Fruit fly (Drosophila melanogaster) whole organism, embryonic: Measurements from ENCODE around the gene CG7916.
A peak's percentile ranks its signal among the peaks of the same experiment; 100 is the strongest.

Source experiments
- Abd-B ChIP-seq: fragments of 200-800 bp; sonication (Bioruptor generic); optimal IDR thresholded peaks from 2 replicates; lab custom pipeline; 2018; ENCODE audit warnings: missing biosample characterization, mild to moderate bottlenecking, missing genetic modification characterization, moderate library complexity
- Atf3 ChIP-seq: fragments of 200-800 bp; sonication (Bioruptor generic); optimal IDR thresholded peaks from 3 replicates; lab custom pipeline; 2016; ENCODE audit warnings: missing biosample characterization, missing genetic modification characterization
- B-H1 ChIP-seq: fragments of 200-800 bp; sonication (Bioruptor generic); IDR thresholded peaks from 3 replicates; pipeline ENCODE4 v1.3.6; 2022; ENCODE audit warnings: missing biosample characterization, missing genetic modification characterization
- CG10565 ChIP-seq: fragments of 200-800 bp; sonication (Bioruptor generic); optimal IDR thresholded peaks from 3 replicates; lab custom pipeline; 2016; ENCODE audit warnings: missing biosample characterization, mild to moderate bottlenecking, missing genetic modification characterization
- CG10654 ChIP-seq: fragments of 200-800 bp; sonication (Bioruptor generic); optimal IDR thresholded peaks from 2 replicates; lab custom pipeline; 2016; ENCODE audit warnings: missing biosample characterization, missing genetic modification characterization
- CG12659 ChIP-seq: fragments of 200-800 bp; sonication (Bioruptor generic); optimal IDR thresholded peaks from 3 replicates; lab custom pipeline; 2017; ENCODE audit warnings: mild to moderate bottlenecking, missing biosample characterization, missing genetic modification reagents, missing genetic modification characterization
- CG15479 ChIP-seq: fragments of 200-800 bp; sonication (Bioruptor generic); optimal IDR thresholded peaks from 3 replicates; lab custom pipeline; 2019; ENCODE audit warnings: missing biosample characterization, mild to moderate bottlenecking, missing genetic modification characterization, moderate library complexity
- CG15601 ChIP-seq: fragments of 200-800 bp; sonication (Bioruptor generic); optimal IDR thresholded peaks from 3 replicates; lab custom pipeline; 2019; ENCODE audit warnings: missing biosample characterization, mild to moderate bottlenecking, missing genetic modification characterization, moderate library complexity
- CG16863 ChIP-seq: fragments of 200-800 bp; sonication (Bioruptor generic); optimal IDR thresholded peaks from 3 replicates; lab custom pipeline; 2016; ENCODE audit warnings: missing biosample characterization, missing genetic modification characterization
- CG17186 ChIP-seq: fragments of 200-800 bp; sonication (Bioruptor generic); optimal IDR thresholded peaks from 3 replicates; lab custom pipeline; 2017; ENCODE audit warnings: missing biosample characterization, missing genetic modification reagents, missing genetic modification characterization
- CG18599 ChIP-seq: fragments of 200-800 bp; sonication (Bioruptor generic); optimal IDR thresholded peaks from 3 replicates; lab custom pipeline; 2017; ENCODE audit warnings: missing biosample characterization, missing genetic modification characterization, mild to moderate bottlenecking, moderate library complexity, missing genetic modification reagents
- CG2116 ChIP-seq: fragments of 200-800 bp; sonication (Bioruptor generic); optimal IDR thresholded peaks from 3 replicates; lab custom pipeline; 2018; ENCODE audit warnings: missing biosample characterization, mild to moderate bottlenecking, missing genetic modification characterization
- CG2202 ChIP-seq: fragments of 200-800 bp; sonication (Bioruptor generic); optimal IDR thresholded peaks from 2 replicates; lab custom pipeline; 2018; ENCODE audit warnings: missing biosample characterization, mild to moderate bottlenecking, missing genetic modification characterization
- CG4282 ChIP-seq: fragments of 200-800 bp; sonication (Bioruptor generic); optimal IDR thresholded peaks from 2 replicates; lab custom pipeline; 2016; ENCODE audit warnings: missing biosample characterization, missing genetic modification characterization
- CG4820 ChIP-seq: fragments of 200-800 bp; sonication (Bioruptor generic); optimal IDR thresholded peaks from 3 replicates; lab custom pipeline; 2016; ENCODE audit warnings: missing biosample characterization, missing genetic modification characterization
- CG7357 ChIP-seq: fragments of 200-800 bp; sonication (Bioruptor generic); IDR thresholded peaks from 3 replicates; pipeline ENCODE4 v1.3.6; 2022; ENCODE audit warnings: missing biosample characterization, missing genetic modification characterization
- CG8924 ChIP-seq: fragments of 200-800 bp; optimal IDR thresholded peaks from 3 replicates; lab custom pipeline; 2019; ENCODE audit warnings: missing biosample characterization, mild to moderate bottlenecking, missing genetic modification characterization, moderate library complexity
- CG9609 ChIP-seq: fragments of 200-800 bp; sonication (Bioruptor generic); optimal IDR thresholded peaks from 3 replicates; lab custom pipeline; 2016; ENCODE audit warnings: missing biosample characterization, missing genetic modification characterization
- CHES-1-like ChIP-seq: fragments of 200-800 bp; sonication (Bioruptor generic); optimal IDR thresholded peaks from 2 replicates; lab custom pipeline; 2016; ENCODE audit warnings: missing biosample characterization, missing genetic modification characterization
- CTCF ChIP-seq: fragments of 200-800 bp; sonication (Bioruptor generic); optimal IDR thresholded peaks from 2 replicates; lab custom pipeline; 2017; ENCODE audit warnings: missing biosample characterization, mild to moderate bottlenecking, missing genetic modification characterization, moderate library complexity
- CrebB ChIP-seq: fragments of 200-800 bp; sonication (Bioruptor generic); optimal IDR thresholded peaks from 3 replicates; lab custom pipeline; 2018; ENCODE audit warnings: missing biosample characterization, mild to moderate bottlenecking, missing genetic modification characterization
- Dll ChIP-seq: fragments of 200-800 bp; sonication (Bioruptor generic); IDR thresholded peaks from 4 replicates; pipeline ENCODE4 v1.3.6; 2022; ENCODE audit warnings: missing biosample characterization, missing genetic modification characterization; ENCODE audit not compliant: partially characterized antibody
- Doc3 ChIP-seq: fragments of 200-800 bp; sonication (Bioruptor generic); IDR thresholded peaks from 3 replicates; pipeline ENCODE4 v1.3.6; 2022; ENCODE audit warnings: missing biosample characterization, missing genetic modification characterization; ENCODE audit not compliant: partially characterized antibody
- H15 ChIP-seq: fragments of 200-800 bp; sonication (Bioruptor generic); IDR thresholded peaks from 3 replicates; pipeline ENCODE4 v1.3.6; 2022; ENCODE audit warnings: missing biosample characterization, missing genetic modification characterization
- Kr ChIP-seq: fragments of 200-800 bp; sonication (Bioruptor generic); optimal IDR thresholded peaks from 2 replicates; lab custom pipeline; 2017; ENCODE audit warnings: missing biosample characterization, mild to moderate bottlenecking, missing genetic modification characterization
- MESR4 ChIP-seq: fragments of 200-800 bp; sonication (Bioruptor generic); optimal IDR thresholded peaks from 2 replicates; lab custom pipeline; 2018; ENCODE audit warnings: missing biosample characterization, mild to moderate bottlenecking, missing genetic modification characterization, moderate library complexity
- Mes4 ChIP-seq: fragments of 200-800 bp; sonication (Bioruptor generic); optimal IDR thresholded peaks from 2 replicates; lab custom pipeline; 2016; ENCODE audit warnings: missing biosample characterization, missing genetic modification characterization
- NK7.1 ChIP-seq: fragments of 200-800 bp; sonication (Bioruptor generic); optimal IDR thresholded peaks from 3 replicates; lab custom pipeline; 2016; ENCODE audit warnings: missing biosample characterization, missing genetic modification characterization
- Opbp ChIP-seq: fragments of 200-800 bp; sonication (Bioruptor generic); IDR thresholded peaks from 3 replicates; pipeline ENCODE4 v1.3.6; 2022; ENCODE audit warnings: missing biosample characterization, missing genetic modification characterization; ENCODE audit not compliant: partially characterized antibody
- Ptx1 ChIP-seq: fragments of 200-800 bp; sonication (Bioruptor generic); IDR thresholded peaks from 2 replicates; pipeline ENCODE4 v1.3.6; 2022; ENCODE audit warnings: missing biosample characterization, missing genetic modification characterization
- Six4 ChIP-seq: fragments of 200-800 bp; sonication (Bioruptor generic); optimal IDR thresholded peaks from 2 replicates; lab custom pipeline; 2016; ENCODE audit warnings: missing biosample characterization, missing genetic modification characterization
- Tbp ChIP-seq: fragments of >200 bp; optimal IDR thresholded peaks from 2 replicates; lab custom pipeline; 2018; ENCODE audit warnings: missing biosample characterization, missing genetic modification characterization
- ap ChIP-seq: fragments of 200-800 bp; sonication (Bioruptor generic); IDR thresholded peaks from 2 replicates; pipeline ENCODE4 v1.3.6; 2022; ENCODE audit warnings: missing biosample characterization, missing genetic modification characterization
- cad ChIP-seq: fragments of >200 bp; optimal IDR thresholded peaks from 2 replicates; lab custom pipeline; 2017; ENCODE audit warnings: missing biosample characterization, missing genetic modification characterization
- esg ChIP-seq: fragments of 200-800 bp; sonication (Bioruptor generic); conservative IDR thresholded peaks from 2 replicates; pipeline ENCODE4 v1.3.6; 2022; ENCODE audit warnings: missing biosample characterization, missing genetic modification characterization
- fd102C ChIP-seq: fragments of 200-800 bp; sonication (Bioruptor generic); optimal IDR thresholded peaks from 2 replicates; lab custom pipeline; 2018; ENCODE audit warnings: missing biosample characterization, mild to moderate bottlenecking, missing genetic modification characterization, moderate library complexity
- fru ChIP-seq: fragments of >200 bp; optimal IDR thresholded peaks from 2 replicates; lab custom pipeline; 2017
- gfzf ChIP-seq: fragments of 200-800 bp; sonication (Bioruptor generic); optimal IDR thresholded peaks from 2 replicates; lab custom pipeline; 2016; ENCODE audit warnings: missing biosample characterization, mild to moderate bottlenecking, missing genetic modification characterization, moderate library complexity
- grn ChIP-seq: fragments of 200-800 bp; sonication (Bioruptor generic); optimal IDR thresholded peaks from 3 replicates; lab custom pipeline; 2017; ENCODE audit warnings: missing biosample characterization, missing genetic modification characterization
- gsb-n ChIP-seq: fragments of 200-800 bp; sonication (Bioruptor generic); optimal IDR thresholded peaks from 3 replicates; lab custom pipeline; 2018; ENCODE audit warnings: missing biosample characterization, mild to moderate bottlenecking, missing genetic modification characterization
- kah ChIP-seq: fragments of 200-800 bp; sonication (Bioruptor generic); optimal IDR thresholded peaks from 2 replicates; lab custom pipeline; 2018; ENCODE audit warnings: missing biosample characterization, mild to moderate bottlenecking, missing genetic modification characterization
- lilli ChIP-seq: fragments of 200-800 bp; sonication (Bioruptor generic); optimal IDR thresholded peaks from 3 replicates; lab custom pipeline; 2016; ENCODE audit warnings: missing biosample characterization, missing genetic modification characterization
- luna ChIP-seq: fragments of 200-800 bp; sonication (Bioruptor generic); optimal IDR thresholded peaks from 2 replicates; lab custom pipeline; 2016; ENCODE audit warnings: missing biosample characterization, missing genetic modification characterization
- sd ChIP-seq: fragments of 200-800 bp; sonication (Bioruptor generic); optimal IDR thresholded peaks from 3 replicates; lab custom pipeline; 2018; ENCODE audit warnings: missing biosample characterization, mild to moderate bottlenecking, missing genetic modification characterization, moderate library complexity
- seq ChIP-seq: fragments of 200-800 bp; sonication (Bioruptor generic); IDR thresholded peaks from 2 replicates; pipeline ENCODE4 v1.3.6; 2022; ENCODE audit warnings: missing biosample characterization, missing genetic modification characterization
- slp2 ChIP-seq: fragments of 200-800 bp; sonication (Bioruptor generic); optimal IDR thresholded peaks from 2 replicates; lab custom pipeline; 2016; ENCODE audit warnings: missing biosample characterization, missing genetic modification characterization
- sug ChIP-seq: fragments of 200-800 bp; optimal IDR thresholded peaks from 2 replicates; lab custom pipeline; 2019; ENCODE audit warnings: missing biosample characterization, mild to moderate bottlenecking, missing genetic modification characterization, moderate library complexity
- tio ChIP-seq: fragments of 200-800 bp; sonication (Bioruptor generic); optimal IDR thresholded peaks from 2 replicates; lab custom pipeline; 2017; ENCODE audit warnings: missing biosample characterization, missing genetic modification characterization, inconsistent platforms
- tll ChIP-seq, 2 experiments: fragments of 200-800 bp in 1 of 2; fragments of >200 bp in 1 of 2; sonication (Bioruptor generic) in 1 of 2; optimal IDR thresholded peaks; 2 replicates each; lab custom pipeline; 2017 to 2019; ENCODE audit warnings: missing biosample characterization in 2 of 2, missing genetic modification characterization in 2 of 2, mild to moderate bottlenecking in 1 of 2, moderate library complexity in 1 of 2
- vnd ChIP-seq: fragments of 200-800 bp; sonication (Bioruptor generic); IDR thresholded peaks from 3 replicates; pipeline ENCODE4 v1.3.6; 2022; ENCODE audit warnings: missing biosample characterization, missing genetic modification characterization; ENCODE audit not compliant: partially characterized antibody
- wdn ChIP-seq: fragments of 200-800 bp; sonication (Bioruptor generic); IDR thresholded peaks from 2 replicates; pipeline ENCODE4 v1.3.6; 2022; ENCODE audit warnings: missing biosample characterization, missing genetic modification characterization
- wek ChIP-seq: fragments of 200-800 bp; sonication (Bioruptor generic); optimal IDR thresholded peaks from 3 replicates; lab custom pipeline; 2018; ENCODE audit warnings: missing biosample characterization, mild to moderate bottlenecking, missing genetic modification characterization, moderate library complexity

The CG7916 gene

DNA sequence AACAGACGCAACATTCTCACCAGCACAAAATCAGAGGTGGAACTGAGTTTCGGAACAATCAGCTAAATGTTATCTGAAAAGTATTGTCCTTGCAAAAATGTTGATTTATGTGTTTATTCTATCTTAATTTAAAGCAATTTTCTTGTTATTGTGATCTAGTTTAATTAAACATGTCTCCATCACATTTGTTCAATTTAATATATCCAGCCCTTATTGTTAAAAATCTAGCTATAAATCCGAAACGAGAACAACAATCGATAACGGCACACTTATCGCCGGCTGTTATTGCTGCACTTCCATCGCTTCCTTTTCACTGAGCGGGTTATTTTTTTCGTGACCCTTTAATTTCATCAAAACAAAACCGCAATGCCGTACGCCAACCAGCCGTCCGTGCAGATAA is 13.5 kb upstream of the CG7916 start, which contains the start of the genes GatC, PolG2 and Polr2C (continued):
- peak; percentile 51 for TF ChIP-seq CG9609 (GFP tag; lab: Kevin White, UChicago)
- TF ChIP-seq Opbp (GFP tag; lab: Robert Waterston, UW), result peak; percentile 79; the same call in 2 of the 3 replicates
- no peak for TF ChIP-seq sd (tag; lab: Kevin White, UChicago)
- peak; percentile 66 for TF ChIP-seq CG2116 (GFP tag; lab: Kevin White, UChicago)
- TF ChIP-seq CG2202 (tag; lab: Kevin White, UChicago), result no peak
- TF ChIP-seq vnd (GFP tag; lab: Robert Waterston, UW), result peak; percentile 82
- no peak for TF ChIP-seq NK7.1 (GFP tag; lab: Kevin White, UChicago)
- TF ChIP-seq CG4282, result no peak
- TF ChIP-seq cad (GFP tag; lab: Kevin White, UChicago), result no peak
- no peak for TF ChIP-seq gsb-n (tag; lab: Kevin White, UChicago)
- peak; percentile 62 for TF ChIP-seq lilli (GFP tag; lab: Kevin White, UChicago)
- TF ChIP-seq CG10654 (GFP tag; lab: Kevin White, UChicago), result no peak
- peak; percentile 35 for TF ChIP-seq CG15601 (tag; lab: Kevin White, UChicago)
- no peak for TF ChIP-seq luna (GFP tag; lab: Kevin White, UChicago)
- no peak for TF ChIP-seq fru
- no peak for TF ChIP-seq CG18599 (GFP tag; lab: Kevin White, UChicago)
- TF ChIP-seq CrebB (tag; lab: Kevin White, UChicago), result no peak
- peak; percentile 62; the same call in 2 of the 3 replicates for TF ChIP-seq Doc3 (GFP tag; lab: Robert Waterston, UW)
- TF ChIP-seq sug (tag; lab: Kevin White, UChicago), result peak; percentile 52
- peak; percentile 80 for TF ChIP-seq Dll (GFP tag; lab: Robert Waterston, UW)
- peak; percentile 82 for TF ChIP-seq CG7357
- TF ChIP-seq Abd-B, result peak; percentile 36
- no peak for TF ChIP-seq ap (GFP tag; lab: Robert Waterston, UW)
- no peak for TF ChIP-seq fd102C (GFP tag; lab: Kevin White, UChicago)
- TF ChIP-seq CTCF (GFP tag; lab: Kevin White, UChicago), result no peak
- peak; percentile 72 for TF ChIP-seq CHES-1-like (GFP tag; lab: Kevin White, UChicago)
- no peak for TF ChIP-seq tll (GFP tag; optimal IDR thresholded peaks at IDR 0.05; lab: Kevin White, UChicago)
- no peak for TF ChIP-seq tio (GFP tag; lab: Kevin White, UChicago)
- no peak for TF ChIP-seq kah (GFP tag; lab: Kevin White, UChicago)
- TF ChIP-seq grn, result no peak
- TF ChIP-seq slp2 (GFP tag; lab: Kevin White, UChicago), result no peak
- no peak for TF ChIP-seq H15 (GFP tag; lab: Robert Waterston, UW)
- TF ChIP-seq Six4 (GFP tag; lab: Kevin White, UChicago), result no peak
- TF ChIP-seq Atf3 (GFP tag; lab: Kevin White, UChicago), result peak; percentile 35
- TF ChIP-seq seq (GFP tag; lab: Robert Waterston, UW), result peak; percentile 30; the same call in 1 of the 2 replicates
- TF ChIP-seq CG17186 (GFP tag; lab: Kevin White, UChicago), result peak; percentile 63
- TF ChIP-seq gfzf (GFP tag; lab: Kevin White, UChicago), result peak; percentile 52
- TF ChIP-seq B-H1 (GFP tag; lab: Robert Waterston, UW), result no peak; the same call in 2 of the 3 replicates
- no peak for TF ChIP-seq wdn (GFP tag; lab: Robert Waterston, UW)
- TF ChIP-seq Mes4, result peak; percentile 9
- TF ChIP-seq CG12659 (GFP tag; lab: Kevin White, UChicago), result peak; percentile 75
- peak; percentile 22 for TF ChIP-seq MESR4
- TF ChIP-seq CG16863 (GFP tag; lab: Kevin White, UChicago), result peak; percentile 38
- TF ChIP-seq esg (GFP tag; lab: Robert Waterston, UW), result peak; percentile 37; the same call in 1 of the 2 replicates
- no peak for TF ChIP-seq wek (GFP tag; lab: Kevin White, UChicago)
- TF ChIP-seq CG15479 (GFP tag; lab: Kevin White, UChicago), result no peak
- no peak for TF ChIP-seq CG4820
- TF ChIP-seq Ptx1 (GFP tag; lab: Robert Waterston, UW), result peak; percentile 60
- peak; percentile 45 for TF ChIP-seq CG8924 (tag; lab: Kevin White, UChicago)
- TF ChIP-seq Kr, result peak; percentile 83
- no peak for TF ChIP-seq Tbp (GFP tag; lab: Kevin White, UChicago)
- TF ChIP-seq CG10565, result no peak
